Fruit fly (Drosophila melanogaster): ENCODE results near the gene CG7655.

dm6 chr3R:17644019-17644418, 38.5 kb upstream of the CG7655 start:
- no peak for TF ChIP-seq gl (tag; optimal IDR thresholded peaks at IDR 0.05)
- no peak for TF ChIP-seq D1 (tag; optimal IDR thresholded peaks at IDR 0.05)
- TF ChIP-seq CG8159 (tag; optimal IDR thresholded peaks at IDR 0.05) = no peak
- no peak for TF ChIP-seq CG32121 (GFP tag; IDR thresholded peaks at IDR 0.05)
- no peak for TF ChIP-seq CG12605 (GFP tag; IDR thresholded peaks at IDR 0.05)
- TF ChIP-seq CG4496 (GFP tag; IDR thresholded peaks at IDR 0.05) = no peak
- TF ChIP-seq Ets98B (GFP tag; IDR thresholded peaks at IDR 0.05) = no peak
- no peak for TF ChIP-seq CG15710 (tag; optimal IDR thresholded peaks at IDR 0.05)
- no peak for TF ChIP-seq CG10348 (GFP tag; IDR thresholded peaks at IDR 0.05)
- TF ChIP-seq CG13204 (GFP tag; optimal IDR thresholded peaks at IDR 0.05) = no peak
- TF ChIP-seq CG8301 (tag; optimal IDR thresholded peaks at IDR 0.05) = no peak
- TF ChIP-seq CG14655 (GFP tag; optimal IDR thresholded peaks at IDR 0.05) = no peak
- no peak for TF ChIP-seq Pif1A (GFP tag; optimal IDR thresholded peaks at IDR 0.05)
